Fruit fly (Drosophila melanogaster) whole organism, adult: ENCODE measurements around the gene Snx1.

Source experiments
- CG11617 ChIP-seq: fragments of 200-800 bp; sonication (Bioruptor generic); optimal IDR thresholded peaks from 2 replicates; lab custom pipeline; 2017; ENCODE audit warnings: mild to moderate bottlenecking, missing biosample characterization, missing genetic modification reagents, missing genetic modification characterization
- CG12768 ChIP-seq: fragments of 200-800 bp; sonication (Bioruptor generic); optimal IDR thresholded peaks from 2 replicates; lab custom pipeline; 2017; ENCODE audit warnings: missing biosample characterization, missing genetic modification characterization, mild to moderate bottlenecking, moderate library complexity, missing genetic modification reagents
- CG14711 ChIP-seq: fragments of 200-800 bp; sonication (Bioruptor generic); optimal IDR thresholded peaks from 2 replicates; lab custom pipeline; 2018; ENCODE audit warnings: missing biosample characterization, mild to moderate bottlenecking, missing genetic modification characterization, moderate library complexity
- CG1620 ChIP-seq: fragments of 200-800 bp; sonication (Bioruptor generic); optimal IDR thresholded peaks from 2 replicates; lab custom pipeline; 2016; ENCODE audit warnings: missing biosample characterization, missing genetic modification characterization
- CG33017 ChIP-seq: fragments of 200-800 bp; sonication (Bioruptor generic); optimal IDR thresholded peaks from 2 replicates; lab custom pipeline; 2018; ENCODE audit warnings: missing biosample characterization, mild to moderate bottlenecking, missing genetic modification characterization, moderate library complexity
- CG5204 ChIP-seq: fragments of 200-800 bp; sonication (Bioruptor generic); optimal IDR thresholded peaks from 2 replicates; lab custom pipeline; 2016; ENCODE audit warnings: missing biosample characterization, missing genetic modification characterization
- CG7045 ChIP-seq: fragments of 200-800 bp; sonication (Bioruptor generic); optimal IDR thresholded peaks from 2 replicates; lab custom pipeline; 2017; ENCODE audit warnings: missing biosample characterization, mild to moderate bottlenecking, missing genetic modification characterization
- CG7101 ChIP-seq: fragments of 200-800 bp; sonication (Bioruptor generic); optimal IDR thresholded peaks from 2 replicates; lab custom pipeline; 2018; ENCODE audit warnings: missing biosample characterization, mild to moderate bottlenecking, missing genetic modification characterization, moderate library complexity
- Clk ChIP-seq: fragments of 200-800 bp; sonication (Bioruptor generic); optimal IDR thresholded peaks from 2 replicates; lab custom pipeline; 2017; ENCODE audit warnings: missing biosample characterization, missing genetic modification characterization
- Crg-1 ChIP-seq: fragments of 200-800 bp; sonication (Bioruptor generic); optimal IDR thresholded peaks from 2 replicates; lab custom pipeline; 2016; ENCODE audit warnings: missing biosample characterization, missing genetic modification characterization
- Hr96 ChIP-seq: fragments of 200-800 bp; sonication (Bioruptor generic); optimal IDR thresholded peaks from 2 replicates; lab custom pipeline; 2016; ENCODE audit warnings: missing biosample characterization, missing genetic modification characterization
- Mnt ChIP-seq: fragments of 200-800 bp; sonication (Bioruptor generic); optimal IDR thresholded peaks from 2 replicates; lab custom pipeline; 2016; ENCODE audit warnings: missing biosample characterization, mild to moderate bottlenecking, missing genetic modification characterization
- bab1 ChIP-seq: fragments of 200-800 bp; sonication (Bioruptor generic); optimal IDR thresholded peaks from 3 replicates; lab custom pipeline; 2019; ENCODE audit warnings: missing biosample characterization, mild to moderate bottlenecking, missing genetic modification characterization, moderate library complexity
- cic ChIP-seq: fragments of 200-800 bp; sonication (Bioruptor generic); optimal IDR thresholded peaks from 2 replicates; lab custom pipeline; 2017; ENCODE audit warnings: missing biosample characterization, mild to moderate bottlenecking, missing genetic modification characterization, moderate library complexity
- cnc ChIP-seq, 2 experiments: fragments of >200 bp; optimal IDR thresholded peaks; 2 replicates each; lab custom pipeline; 2017
- kay ChIP-seq: fragments of 200-800 bp; sonication (Bioruptor generic); peaks from one replicate; lab custom pipeline; 2016; ENCODE audit warnings: missing biosample characterization, missing genetic modification characterization, borderline replicate concordance
- ovo ChIP-seq: fragments of 200-800 bp; sonication (Bioruptor generic); optimal IDR thresholded peaks from 2 replicates; lab custom pipeline; 2016; ENCODE audit warnings: missing biosample characterization, missing genetic modification characterization
- pad ChIP-seq: fragments of 200-800 bp; sonication (Bioruptor generic); optimal IDR thresholded peaks from 3 replicates; lab custom pipeline; 2017; ENCODE audit warnings: missing biosample characterization, missing genetic modification characterization, mild to moderate bottlenecking, moderate library complexity, missing genetic modification reagents
- tj ChIP-seq: fragments of 200-800 bp; sonication (Bioruptor generic); optimal IDR thresholded peaks from 3 replicates; lab custom pipeline; 2017; ENCODE audit warnings: missing biosample characterization, mild to moderate bottlenecking, missing genetic modification characterization, moderate library complexity
- toe ChIP-seq: fragments of 200-800 bp; sonication (Bioruptor generic); optimal IDR thresholded peaks from 2 replicates; lab custom pipeline; 2016; ENCODE audit warnings: missing biosample characterization, missing genetic modification characterization

Snx1 gene

DNA sequence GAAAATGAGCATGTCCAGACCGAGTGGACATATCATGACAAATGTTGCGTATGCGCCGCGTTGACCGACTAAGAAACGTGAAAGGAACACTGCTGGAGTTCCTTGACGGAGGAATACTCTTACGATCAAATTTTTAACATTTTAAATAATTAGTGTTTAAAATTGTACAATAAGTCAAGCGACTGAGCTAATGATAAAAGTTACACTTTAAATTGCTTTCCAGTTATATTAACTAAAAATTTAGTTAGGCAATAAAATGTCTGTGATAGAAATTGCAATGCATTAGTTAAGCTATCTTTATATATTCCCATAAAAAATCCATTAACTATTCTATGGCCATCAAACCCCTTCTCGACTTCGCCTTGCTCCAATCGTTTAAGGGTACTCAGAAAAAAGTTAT lies 35.3 kb downstream of the Snx1 start:
- TF ChIP-seq CG7101 (no peak), CG7045 (GFP tag; lab: Kevin White, UChicago) (no peak), pad (GFP tag; lab: Kevin White, UChicago) (no peak), Clk (no peak), kay (GFP tag; lab: Kevin White, UChicago) (no peak), CG5204 (GFP tag; lab: Kevin White, UChicago) (no peak), Mnt (GFP tag; lab: Kevin White, UChicago) (no peak), CG12768 (GFP tag; lab: Kevin White, UChicago) (no peak)

DNA sequence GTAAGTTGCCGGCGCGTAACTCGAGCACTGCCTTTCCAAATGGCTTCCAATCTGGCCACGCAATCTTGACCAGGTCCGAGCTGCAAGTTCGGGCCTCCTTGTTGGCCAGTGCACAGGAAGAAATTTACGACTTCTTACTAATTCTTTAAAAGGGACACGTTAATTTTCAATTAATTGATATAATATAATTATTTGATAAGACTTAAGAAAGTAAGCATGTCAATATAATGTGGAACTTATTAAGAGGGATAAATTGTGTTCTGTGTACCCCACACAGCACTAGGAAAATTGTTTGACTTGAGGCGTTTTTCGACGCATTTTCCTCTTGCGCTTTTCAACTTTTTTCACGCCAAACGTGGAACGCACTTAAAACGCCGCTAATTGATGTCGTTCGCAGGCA lies 36.0 kb downstream of the Snx1 start:
- TF ChIP-seq toe (GFP tag; lab: Kevin White, UChicago) (no peak), Clk (no peak), cnc (optimal IDR thresholded peaks at IDR 0.05; lab: Kevin White, UChicago) (no peak), pad (GFP tag; lab: Kevin White, UChicago) (no peak), kay (GFP tag; lab: Kevin White, UChicago) (no peak), Hr96 (GFP tag; lab: Kevin White, UChicago) (no peak), cic (GFP tag; lab: Kevin White, UChicago) (no peak), CG5204 (GFP tag; lab: Kevin White, UChicago) (no peak), CG12768 (GFP tag; lab: Kevin White, UChicago) (no peak), CG33017 (tag; lab: Kevin White, UChicago) (no peak), CG14711 (tag; lab: Kevin White, UChicago) (no peak), CG11617 (no peak), Crg-1 (GFP tag; lab: Kevin White, UChicago) (no peak)

DNA sequence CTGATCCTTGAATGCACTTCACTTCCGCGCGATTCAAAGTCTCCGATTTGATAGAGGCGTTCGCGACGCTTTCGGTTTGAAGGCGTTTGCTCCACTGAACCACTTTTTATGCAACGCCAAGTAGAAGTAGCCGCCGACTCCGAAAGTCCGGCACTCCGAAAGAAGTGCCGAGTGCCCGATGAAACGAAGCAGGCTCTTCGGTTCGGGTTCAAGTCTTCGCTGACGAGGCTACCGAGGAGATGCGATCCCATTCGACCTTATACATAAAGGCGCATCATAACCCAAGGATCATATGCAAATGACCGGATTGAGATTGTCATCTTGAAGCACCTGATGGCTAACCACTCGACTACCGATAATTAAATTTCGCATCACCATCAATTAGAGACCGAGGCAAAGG lies 41.5 kb downstream of the Snx1 start, which contains the start of gene CG15414:
Gene CG15414, minus strand, starts transcription at position 101 of the 400 bp plus-strand sequence.
- TF ChIP-seq cnc (optimal IDR thresholded peaks at IDR 0.05; lab: Kevin White, UChicago): no peak
- TF ChIP-seq Hr96 (GFP tag; lab: Kevin White, UChicago): no peak
- TF ChIP-seq CG1620 (GFP tag; lab: Kevin White, UChicago): no peak
- no peak for TF ChIP-seq toe (GFP tag; lab: Kevin White, UChicago)
- no peak for TF ChIP-seq tj (GFP tag; lab: Kevin White, UChicago)
- no peak for TF ChIP-seq Mnt (GFP tag; lab: Kevin White, UChicago)
- no peak for TF ChIP-seq CG7045 (GFP tag; lab: Kevin White, UChicago)
- TF ChIP-seq CG14711 (tag; lab: Kevin White, UChicago): no peak
- no peak for TF ChIP-seq Crg-1 (GFP tag; lab: Kevin White, UChicago)
- no peak for TF ChIP-seq pad (GFP tag; lab: Kevin White, UChicago)
- no peak for TF ChIP-seq CG33017 (tag; lab: Kevin White, UChicago)
- no peak for TF ChIP-seq CG5204 (GFP tag; lab: Kevin White, UChicago)
- TF ChIP-seq ovo (GFP tag; lab: Kevin White, UChicago): no peak
- TF ChIP-seq bab1 (GFP tag; lab: Kevin White, UChicago): no peak

DNA sequence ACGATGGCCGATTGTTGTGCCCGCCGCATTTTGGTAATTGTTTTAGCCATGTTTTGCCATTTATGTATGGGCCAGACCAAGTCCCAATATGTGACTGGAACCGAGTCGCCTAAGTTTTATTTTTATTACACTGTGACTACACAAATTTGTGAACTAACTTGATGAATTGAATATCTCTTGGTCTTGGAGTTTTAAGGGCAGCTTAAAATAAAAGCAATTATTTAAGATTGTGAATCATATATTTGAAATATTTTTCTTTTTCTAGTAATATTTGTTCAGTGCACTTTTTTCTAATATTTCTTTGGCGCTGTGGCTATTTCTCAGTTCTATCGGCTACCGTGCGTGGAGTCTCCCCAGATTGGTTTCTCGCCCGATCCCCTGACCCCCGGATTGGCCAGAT lies 44.0 kb downstream of the Snx1 start:
- TF ChIP-seq CG5204 (GFP tag; lab: Kevin White, UChicago): no peak
- no peak for TF ChIP-seq CG7045 (GFP tag; lab: Kevin White, UChicago)
- no peak for TF ChIP-seq toe (GFP tag; lab: Kevin White, UChicago)
- TF ChIP-seq Mnt (GFP tag; lab: Kevin White, UChicago): no peak
- no peak for TF ChIP-seq tj (GFP tag; lab: Kevin White, UChicago)
- TF ChIP-seq cic (GFP tag; lab: Kevin White, UChicago): no peak
- no peak for TF ChIP-seq Clk

DNA sequence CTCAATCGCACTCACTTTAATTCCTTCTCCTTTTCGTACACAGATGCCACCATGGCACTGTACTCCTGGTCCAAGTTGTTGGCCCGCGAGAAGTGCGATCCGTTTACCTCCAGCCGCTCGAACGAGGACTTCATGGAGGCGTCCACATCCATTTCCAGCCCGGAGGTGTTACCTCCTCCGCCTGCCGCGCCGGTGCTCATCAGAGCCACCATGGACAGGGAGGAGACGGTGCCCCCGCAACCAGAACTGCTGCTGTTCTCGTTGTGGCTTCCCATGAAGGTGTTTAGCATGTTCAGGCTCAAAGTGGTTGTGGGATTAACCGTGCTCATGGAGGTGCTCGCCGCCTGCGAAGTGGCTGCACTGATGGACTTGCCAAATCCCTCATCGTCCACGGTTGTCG lies 46.0 kb downstream of the Snx1 start:
- TF ChIP-seq CG7101: no peak
- TF ChIP-seq Crg-1 (GFP tag; lab: Kevin White, UChicago): no peak
- no peak for TF ChIP-seq pad (GFP tag; lab: Kevin White, UChicago)
- TF ChIP-seq CG14711 (tag; lab: Kevin White, UChicago): no peak
- TF ChIP-seq bab1 (GFP tag; lab: Kevin White, UChicago): no peak
- no peak for TF ChIP-seq CG5204 (GFP tag; lab: Kevin White, UChicago)
- no peak for TF ChIP-seq tj (GFP tag; lab: Kevin White, UChicago)
- no peak for TF ChIP-seq cnc (optimal IDR thresholded peaks at IDR 0.05; lab: Kevin White, UChicago)
- no peak for TF ChIP-seq Hr96 (GFP tag; lab: Kevin White, UChicago)
- TF ChIP-seq kay (GFP tag; lab: Kevin White, UChicago): no peak
- TF ChIP-seq ovo (GFP tag; lab: Kevin White, UChicago): no peak
